Worm (Caenorhabditis elegans) whole organism, late embryonic: ENCODE measurements around the gene Y48E1C.4.

ENCODE experiments used
- C08G9.2 ChIP-seq: sonication (generic microtip); optimal IDR thresholded peaks from 2 replicates; lab custom pipeline; 2016; ENCODE audit warnings: mild to moderate bottlenecking, missing genetic modification characterization, moderate library complexity, missing compliant biosample characterization
- K09A11.1 ChIP-seq: sonication (generic microtip); optimal IDR thresholded peaks from 2 replicates; lab custom pipeline; 2017; ENCODE audit warnings: antibody characterized with exemption, mild to moderate bottlenecking, missing genetic modification characterization, missing compliant biosample characterization; ENCODE audit not compliant: insufficient read depth
- ama-1 ChIP-seq: fragments of 150-350 bp; optimal IDR thresholded peaks from 2 replicates; lab custom pipeline; 2014
- ceh-14 ChIP-seq: sonication (generic microtip); optimal IDR thresholded peaks from 2 replicates; lab custom pipeline; 2016; ENCODE audit warnings: missing genotype, missing genetic modification characterization, missing compliant biosample characterization
- ceh-18 ChIP-seq: sonication (generic microtip); optimal IDR thresholded peaks from 2 replicates; lab custom pipeline; 2016; ENCODE audit warnings: missing genetic modification characterization, missing compliant biosample characterization
- ceh-19 ChIP-seq: fragments of 200-800 bp; sonication (Bioruptor generic); optimal IDR thresholded peaks from 2 replicates; lab custom pipeline; 2018; ENCODE audit warnings: mild to moderate bottlenecking, missing genetic modification characterization, missing compliant biosample characterization
- ceh-2 ChIP-seq: sonication (generic microtip); optimal IDR thresholded peaks from 2 replicates; lab custom pipeline; 2016; ENCODE audit warnings: missing genotype, missing genetic modification characterization, missing compliant biosample characterization
- ceh-30 ChIP-seq: fragments of 150-350 bp; optimal IDR thresholded peaks from 2 replicates; lab custom pipeline; 2014; ENCODE audit warnings: missing biosample characterization, missing genetic modification characterization
- ceh-34 ChIP-seq: sonication (generic microtip); optimal IDR thresholded peaks from 2 replicates; lab custom pipeline; 2016; ENCODE audit warnings: mild to moderate bottlenecking, missing genetic modification characterization, missing compliant biosample characterization
- dmd-4 ChIP-seq: sonication (generic microtip); optimal IDR thresholded peaks from 2 replicates; lab custom pipeline; 2016; ENCODE audit warnings: borderline replicate concordance, missing genetic modification characterization, missing compliant biosample characterization
- dve-1 ChIP-seq: sonication (generic microtip); optimal IDR thresholded peaks from 2 replicates; lab custom pipeline; 2017; ENCODE audit warnings: antibody characterized with exemption, mild to moderate bottlenecking, missing genetic modification characterization, missing compliant biosample characterization
- elt-4 ChIP-seq: sonication (generic microtip); optimal IDR thresholded peaks from 2 replicates; lab custom pipeline; 2016; ENCODE audit warnings: missing genetic modification characterization, missing compliant biosample characterization
- ets-4 ChIP-seq: sonication (generic microtip); optimal IDR thresholded peaks from 2 replicates; lab custom pipeline; 2016; ENCODE audit warnings: missing genetic modification characterization, missing compliant biosample characterization
- fax-1 ChIP-seq: sonication (generic microtip); optimal IDR thresholded peaks from 2 replicates; lab custom pipeline; 2016; ENCODE audit warnings: missing genotype, missing genetic modification characterization, missing compliant biosample characterization
- gmeb-2 ChIP-seq: sonication (generic microtip); optimal IDR thresholded peaks from 2 replicates; lab custom pipeline; 2016; ENCODE audit warnings: missing genetic modification characterization, inconsistent platforms, missing compliant biosample characterization
- hlh-13 ChIP-seq: fragments of 200-800 bp; sonication (Bioruptor generic); optimal IDR thresholded peaks from 2 replicates; lab custom pipeline; 2018; ENCODE audit warnings: mild to moderate bottlenecking, missing genetic modification characterization, missing compliant biosample characterization
- hlh-15 ChIP-seq: sonication (generic microtip); optimal IDR thresholded peaks from 2 replicates; lab custom pipeline; 2016; ENCODE audit warnings: missing genetic modification characterization, missing compliant biosample characterization
- hlh-6 ChIP-seq: sonication (generic microtip); optimal IDR thresholded peaks from 2 replicates; lab custom pipeline; 2016; ENCODE audit warnings: missing genotype, missing genetic modification characterization, missing compliant biosample characterization
- hlh-8 ChIP-seq: sonication (generic microtip); optimal IDR thresholded peaks from 2 replicates; lab custom pipeline; 2016; ENCODE audit warnings: missing genotype, missing genetic modification characterization, missing compliant biosample characterization
- mec-3 ChIP-seq: sonication (generic microtip); optimal IDR thresholded peaks from 2 replicates; lab custom pipeline; 2016; ENCODE audit warnings: borderline replicate concordance, missing genetic modification characterization, missing compliant biosample characterization
- nfya-1 ChIP-seq: sonication (generic microtip); optimal IDR thresholded peaks from 2 replicates; lab custom pipeline; 2017; ENCODE audit warnings: missing genetic modification characterization, mild to moderate bottlenecking, missing compliant biosample characterization, antibody characterized with exemption, moderate library complexity
- nhr-11 ChIP-seq: fragments of 150-350 bp; optimal IDR thresholded peaks from 2 replicates; lab custom pipeline; 2014; ENCODE audit warnings: missing biosample characterization, missing genetic modification characterization
- nhr-232 ChIP-seq: sonication (generic microtip); optimal IDR thresholded peaks from 2 replicates; lab custom pipeline; 2016; ENCODE audit warnings: missing genetic modification characterization, missing compliant biosample characterization
- npax-4 ChIP-seq: sonication (generic microtip); optimal IDR thresholded peaks from 2 replicates; lab custom pipeline; 2016; ENCODE audit warnings: missing genetic modification characterization, missing compliant biosample characterization
- odd-2 ChIP-seq: sonication (generic microtip); optimal IDR thresholded peaks from 2 replicates; lab custom pipeline; 2017; ENCODE audit warnings: antibody characterized with exemption, mild to moderate bottlenecking, missing genetic modification characterization, missing compliant biosample characterization
- pat-9 ChIP-seq: fragments of 200-800 bp; sonication (Bioruptor generic); optimal IDR thresholded peaks from 2 replicates; lab custom pipeline; 2018; ENCODE audit warnings: mild to moderate bottlenecking, missing genetic modification characterization, moderate library complexity, missing compliant biosample characterization
- pqm-1 ChIP-seq: sonication (generic microtip); optimal IDR thresholded peaks from 2 replicates; lab custom pipeline; 2016; ENCODE audit warnings: missing genetic modification characterization, missing compliant biosample characterization
- pros-1 ChIP-seq: fragments of 150-350 bp; optimal IDR thresholded peaks from 2 replicates; lab custom pipeline; 2014; ENCODE audit warnings: missing biosample characterization, missing genetic modification reagents, missing genetic modification characterization
- rnt-1 ChIP-seq: sonication (generic microtip); optimal IDR thresholded peaks from 2 replicates; lab custom pipeline; 2016; ENCODE audit warnings: missing genetic modification characterization, missing compliant biosample characterization
- sdc-2 ChIP-seq: sonication (generic microtip); optimal IDR thresholded peaks from 2 replicates; lab custom pipeline; 2016; ENCODE audit warnings: missing genotype, missing genetic modification characterization, missing compliant biosample characterization
- ttx-3 ChIP-seq: sonication (generic microtip); optimal IDR thresholded peaks from 2 replicates; lab custom pipeline; 2016; ENCODE audit warnings: missing genetic modification reagents, missing genetic modification characterization, missing compliant biosample characterization
- unc-3 ChIP-seq, 2 experiments: fragments of 200-800 bp in 1 of 2; sonication (Bioruptor generic) in 1 of 2; sonication (generic microtip) in 1 of 2; conservative IDR thresholded peaks in 1 of 2; optimal IDR thresholded peaks in 1 of 2; 2 replicates each; pipeline versions ENCODE4 v1.3.6 to Lab custom; 2016 to 2022; ENCODE audit warnings: missing compliant biosample characterization in 2 of 2, missing genetic modification characterization in 2 of 2, missing genetic modification reagents in 1 of 2
- unc-55 ChIP-seq: sonication (generic microtip); optimal IDR thresholded peaks from 2 replicates; lab custom pipeline; 2017; ENCODE audit warnings: missing biosample characterization, missing genetic modification reagents, missing genetic modification characterization
- zip-5 ChIP-seq: sonication (generic microtip); optimal IDR thresholded peaks from 2 replicates; lab custom pipeline; 2016; ENCODE audit warnings: missing genetic modification characterization, missing compliant biosample characterization
- ztf-16 ChIP-seq: sonication (generic microtip); optimal IDR thresholded peaks from 2 replicates; lab custom pipeline; 2017; ENCODE audit warnings: missing genetic modification characterization, missing compliant biosample characterization

The Y48E1C.4 gene

ce11 chrII:13447668-13448067 lies 11.0 kb upstream of the Y48E1C.4 start (continued):
- no peak for TF ChIP-seq hlh-6 (tag; lab: Kevin White, UChicago)
- TF ChIP-seq ceh-18: peak; percentile 29
- TF ChIP-seq mec-3 (tag; lab: Kevin White, UChicago): no peak
- TF ChIP-seq sdc-2: no peak
- TF ChIP-seq unc-55: peak; percentile 74
- TF ChIP-seq pqm-1: no peak
- no peak for TF ChIP-seq dve-1
- no peak for TF ChIP-seq pros-1 (tag; lab: Kevin White, UChicago)
- no peak for TF ChIP-seq unc-3 (GFP tag; conservative IDR thresholded peaks at IDR 0.05; lab: Robert Waterston, UW)
- no peak for TF ChIP-seq unc-3 (tag; optimal IDR thresholded peaks at IDR 0.05; lab: Kevin White, UChicago)
- no peak for TF ChIP-seq ceh-14 (tag; lab: Kevin White, UChicago)
- TF ChIP-seq, all 69 proteins: peak for 9

DNA sequence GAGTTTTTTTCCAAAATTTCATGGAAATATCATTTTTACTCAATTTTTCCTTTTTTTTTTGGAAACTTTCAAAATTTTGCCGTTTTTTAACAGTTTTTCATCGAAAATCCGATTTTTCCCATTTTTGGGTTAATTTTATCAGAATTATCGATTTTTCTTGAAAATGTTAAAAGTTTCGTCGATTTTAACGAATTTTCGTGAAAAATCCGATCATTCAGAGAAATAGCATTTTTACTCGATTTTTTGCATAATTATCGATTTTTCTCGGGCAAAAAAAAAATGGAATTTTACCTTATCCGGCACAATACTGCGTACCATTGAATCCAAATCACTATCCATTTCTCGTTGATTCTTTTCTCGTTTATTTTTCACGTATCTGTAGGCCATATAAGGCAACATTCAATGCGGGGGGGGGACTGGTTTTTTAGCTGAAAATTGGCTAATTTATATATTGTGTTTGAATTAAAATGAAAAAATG lies 10.6 kb upstream of the Y48E1C.4 start, which contains the start of gene tbc-14:
tbc-14 (minus strand) TSS at position 428 of the 478 bp plus-strand sequence.
- no peak for TF ChIP-seq hlh-8 (tag; lab: Kevin White, UChicago)
- TF ChIP-seq K09A11.1 (tag; lab: Kevin White, UChicago): no peak
- no peak for TF ChIP-seq dve-1
- no peak for TF ChIP-seq rnt-1 (tag; lab: Kevin White, UChicago)
- no peak for TF ChIP-seq ttx-3
- no peak for TF ChIP-seq hlh-13
- TF ChIP-seq nhr-11: no peak
- TF ChIP-seq ama-1: no peak
- TF ChIP-seq zip-5: no peak
- TF ChIP-seq C08G9.2: no peak
- TF ChIP-seq ceh-19 (GFP tag; lab: Kevin White, UChicago): no peak
- TF ChIP-seq odd-2: no peak
- TF ChIP-seq ceh-2 (tag; lab: Kevin White, UChicago): no peak
- TF ChIP-seq gmeb-2: no peak
- no peak for TF ChIP-seq pat-9 (tag; lab: Kevin White, UChicago)
- TF ChIP-seq hlh-15 (tag; lab: Kevin White, UChicago): no peak
- TF ChIP-seq sdc-2: no peak

DNA sequence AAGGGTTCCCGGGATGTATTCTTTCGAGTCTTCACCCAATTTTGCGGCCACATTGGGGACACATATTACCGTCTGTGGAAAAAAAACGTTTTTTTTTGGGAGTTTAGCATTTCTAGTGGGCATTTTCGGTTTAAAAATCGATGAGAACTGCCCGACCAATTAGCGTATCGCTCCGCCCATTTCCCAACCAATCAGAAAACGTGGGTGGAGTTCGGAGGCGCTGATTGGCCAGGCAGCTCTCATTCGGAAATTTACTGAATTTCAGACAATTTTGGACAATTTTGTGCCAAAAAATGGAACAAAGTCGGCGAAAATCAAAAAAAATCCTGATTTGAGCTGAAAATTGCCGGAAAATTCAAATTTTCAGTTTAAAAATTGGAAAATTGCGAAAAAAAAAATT lies 10.0 kb upstream of the Y48E1C.4 start:
- TF ChIP-seq fax-1 (tag; lab: Kevin White, UChicago): no peak
- no peak for TF ChIP-seq ets-4 (tag; lab: Kevin White, UChicago)
- no peak for TF ChIP-seq pqm-1
- TF ChIP-seq nfya-1 (tag; lab: Kevin White, UChicago): peak; percentile 99
- no peak for TF ChIP-seq ceh-30 (tag; lab: Kevin White, UChicago)
- no peak for TF ChIP-seq mec-3 (tag; lab: Kevin White, UChicago)
- TF ChIP-seq rnt-1 (tag; lab: Kevin White, UChicago): no peak
- TF ChIP-seq ceh-34 (tag; lab: Kevin White, UChicago): no peak
- no peak for TF ChIP-seq ztf-16 (tag; lab: Kevin White, UChicago)

DNA sequence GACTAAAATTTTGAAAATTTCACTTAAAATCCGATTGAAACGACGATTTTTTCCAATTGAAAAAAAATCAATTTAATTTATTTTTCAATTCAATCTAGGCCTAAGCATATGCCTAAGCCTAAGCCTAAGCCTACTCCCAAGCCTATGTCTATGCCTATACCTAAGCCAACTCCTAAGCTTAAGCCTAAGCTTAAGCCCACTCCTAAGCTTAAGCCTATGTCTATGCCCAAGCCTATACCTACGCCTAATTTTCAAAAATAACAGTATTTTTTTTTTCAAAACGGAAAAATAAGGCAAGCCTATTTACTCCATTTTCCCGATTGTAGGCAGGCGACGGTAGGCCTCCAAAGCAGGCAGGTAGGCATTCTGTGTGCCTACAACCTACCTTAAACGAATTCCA lies 7.7 kb upstream of the Y48E1C.4 start:
- TF ChIP-seq pat-9 (tag; lab: Kevin White, UChicago) (no peak), hlh-6 (tag; lab: Kevin White, UChicago) (no peak), elt-4 (tag; lab: Kevin White, UChicago) (no peak), npax-4 (tag; lab: Kevin White, UChicago) (no peak)

DNA sequence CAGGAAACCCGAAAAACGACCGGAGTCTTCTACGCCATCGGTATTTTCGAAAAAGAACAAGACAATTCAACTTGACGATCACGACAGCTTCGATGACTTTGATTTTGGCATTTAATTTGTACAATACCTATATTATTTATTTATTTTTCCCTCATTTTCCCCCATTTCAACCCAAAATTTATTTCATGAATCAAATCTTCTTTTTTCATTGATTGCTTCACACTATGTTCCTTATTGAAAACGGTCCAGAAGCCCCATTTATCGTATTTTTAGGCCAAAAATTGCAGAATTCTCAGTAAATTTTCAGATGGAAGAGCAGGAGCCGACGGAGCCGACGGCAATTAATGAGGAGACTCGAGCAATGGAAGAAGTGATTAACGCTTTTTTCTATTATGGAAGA lies 12.4 kb downstream of the Y48E1C.4 start, which contains the start of gene Y48E1C.2:
Y48E1C.2 (plus strand) TSS at position 301 of the 400 bp plus-strand sequence.
- TF ChIP-seq nhr-232 (tag; lab: Kevin White, UChicago) (no peak), dmd-4 (tag; lab: Kevin White, UChicago) (no peak), ceh-2 (tag; lab: Kevin White, UChicago) (no peak), nfya-1 (tag; lab: Kevin White, UChicago) (no peak)
- TF ChIP-seq, all 69 proteins: peak for 0
